Fruit fly (Drosophila melanogaster) whole organism, embryonic: ENCODE data around the gene CG43078.
A peak's percentile ranks its signal among the peaks of the same experiment; 100 is the strongest.

Experiments
- Antp ChIP-seq: fragments of 200-800 bp; sonication (Bioruptor generic); optimal IDR thresholded peaks from 3 replicates; lab custom pipeline; 2016; ENCODE audit warnings: missing biosample characterization, missing genetic modification characterization
- Atf-2 ChIP-seq: fragments of 200-800 bp; sonication (Bioruptor generic); optimal IDR thresholded peaks from 2 replicates; lab custom pipeline; 2016; ENCODE audit warnings: missing biosample characterization, missing genetic modification characterization
- CG10267 ChIP-seq: fragments of 200-800 bp; sonication (Bioruptor generic); optimal IDR thresholded peaks from 2 replicates; lab custom pipeline; 2018; ENCODE audit warnings: missing biosample characterization, mild to moderate bottlenecking, missing genetic modification characterization, moderate library complexity
- CG11247 ChIP-seq: fragments of 200-800 bp; sonication (Bioruptor generic); IDR thresholded peaks from 2 replicates; pipeline ENCODE4 v1.3.6; 2022; ENCODE audit warnings: missing biosample characterization, missing genetic modification characterization
- CG11723 ChIP-seq: fragments of 200-800 bp; sonication (Bioruptor generic); optimal IDR thresholded peaks from 2 replicates; lab custom pipeline; 2017; ENCODE audit warnings: missing biosample characterization, mild to moderate bottlenecking, missing genetic modification characterization
- CG1603 ChIP-seq: fragments of 200-800 bp; sonication (Bioruptor generic); optimal IDR thresholded peaks from 2 replicates; lab custom pipeline; 2019; ENCODE audit warnings: missing biosample characterization, mild to moderate bottlenecking, missing genetic modification characterization, moderate library complexity
- CG17328 ChIP-seq: fragments of 200-800 bp; sonication (Bioruptor generic); IDR thresholded peaks from 2 replicates; pipeline ENCODE4 v1.3.6; 2022; ENCODE audit warnings: missing biosample characterization, missing genetic modification characterization
- CG17359 ChIP-seq: fragments of 200-800 bp; sonication (Bioruptor generic); optimal IDR thresholded peaks from 3 replicates; lab custom pipeline; 2018; ENCODE audit warnings: missing biosample characterization, mild to moderate bottlenecking, missing genetic modification characterization, moderate library complexity
- CG17829 ChIP-seq: fragments of 200-800 bp; optimal IDR thresholded peaks from 2 replicates; lab custom pipeline; 2019; ENCODE audit warnings: missing biosample characterization, mild to moderate bottlenecking, missing genetic modification characterization, moderate library complexity
- CG2875 ChIP-seq: fragments of 200-800 bp; sonication (Bioruptor generic); optimal IDR thresholded peaks from 2 replicates; lab custom pipeline; 2017; ENCODE audit warnings: missing biosample characterization, mild to moderate bottlenecking, missing genetic modification characterization, missing genetic modification reagents
- CG2889 ChIP-seq: fragments of 200-800 bp; sonication (Bioruptor generic); IDR thresholded peaks from 3 replicates; pipeline ENCODE4 v1.3.6; 2022; ENCODE audit warnings: missing biosample characterization, missing genetic modification characterization
- CG31365 ChIP-seq: fragments of 200-800 bp; sonication (Bioruptor generic); optimal IDR thresholded peaks from 2 replicates; lab custom pipeline; 2018; ENCODE audit warnings: missing biosample characterization, mild to moderate bottlenecking, missing genetic modification characterization
- CG32767 ChIP-seq: fragments of 200-800 bp; sonication (Bioruptor generic); IDR thresholded peaks from 2 replicates; pipeline ENCODE4 v1.3.6; 2022; ENCODE audit warnings: missing biosample characterization, missing genetic modification characterization
- CG7963 ChIP-seq: fragments of 200-800 bp; sonication (Bioruptor generic); IDR thresholded peaks from 3 replicates; pipeline ENCODE4 v1.3.6; 2022; ENCODE audit warnings: missing biosample characterization, missing genetic modification characterization; ENCODE audit not compliant: partially characterized antibody
- CG8089 ChIP-seq: fragments of 200-800 bp; sonication (Bioruptor generic); optimal IDR thresholded peaks from 3 replicates; lab custom pipeline; 2016; ENCODE audit warnings: missing biosample characterization, missing genetic modification characterization
- CG8924 ChIP-seq: fragments of 200-800 bp; optimal IDR thresholded peaks from 3 replicates; lab custom pipeline; 2019; ENCODE audit warnings: missing biosample characterization, mild to moderate bottlenecking, missing genetic modification characterization, moderate library complexity
- CG9215 ChIP-seq: fragments of 200-800 bp; sonication (Bioruptor generic); IDR thresholded peaks from 2 replicates; pipeline ENCODE4 v1.3.6; 2022; ENCODE audit warnings: missing biosample characterization, missing genetic modification characterization
- D ChIP-seq, 2 experiments: fragments of 200-800 bp in 1 of 2; fragments of >200 bp in 1 of 2; sonication (Bioruptor generic) in 1 of 2; optimal IDR thresholded peaks; 2 replicates in 1 of 2; 3 replicates in 1 of 2; lab custom pipeline; 2017; ENCODE audit warnings: mild to moderate bottlenecking in 1 of 2, missing biosample characterization in 1 of 2, missing genetic modification characterization in 1 of 2, missing genetic modification reagents in 1 of 2
- Dek ChIP-seq: fragments of 200-800 bp; sonication (Bioruptor generic); optimal IDR thresholded peaks from 3 replicates; lab custom pipeline; 2019; ENCODE audit warnings: missing biosample characterization, mild to moderate bottlenecking, missing genetic modification characterization, moderate library complexity
- Dip2 ChIP-seq: fragments of 200-800 bp; sonication (Bioruptor generic); IDR thresholded peaks from 2 replicates; pipeline ENCODE4 v1.3.6; 2022; ENCODE audit warnings: missing biosample characterization, missing genetic modification characterization
- Dll ChIP-seq: fragments of 200-800 bp; sonication (Bioruptor generic); IDR thresholded peaks from 4 replicates; pipeline ENCODE4 v1.3.6; 2022; ENCODE audit warnings: missing biosample characterization, missing genetic modification characterization; ENCODE audit not compliant: partially characterized antibody
- Fer3 ChIP-seq: fragments of 200-800 bp; sonication (Bioruptor generic); optimal IDR thresholded peaks from 2 replicates; lab custom pipeline; 2018; ENCODE audit warnings: missing biosample characterization, mild to moderate bottlenecking, missing genetic modification characterization, moderate library complexity
- HmgZ ChIP-seq: fragments of 200-800 bp; sonication (Bioruptor generic); optimal IDR thresholded peaks from 2 replicates; lab custom pipeline; 2018; ENCODE audit warnings: missing biosample characterization, mild to moderate bottlenecking, missing genetic modification characterization
- Meics ChIP-seq: fragments of 200-800 bp; sonication (Bioruptor generic); optimal IDR thresholded peaks from 2 replicates; lab custom pipeline; 2017; ENCODE audit warnings: missing biosample characterization, mild to moderate bottlenecking, missing genetic modification characterization
- NC2α ChIP-seq: fragments of 200-800 bp; sonication (Bioruptor generic); optimal IDR thresholded peaks from 2 replicates; lab custom pipeline; 2016; ENCODE audit warnings: missing biosample characterization, missing genetic modification characterization
- Sry-β ChIP-seq: fragments of 200-800 bp; sonication (Bioruptor generic); optimal IDR thresholded peaks from 2 replicates; lab custom pipeline; 2018; ENCODE audit warnings: missing biosample characterization, mild to moderate bottlenecking, missing genetic modification characterization, moderate library complexity
- Ssrp ChIP-seq: fragments of 200-800 bp; sonication (Bioruptor generic); optimal IDR thresholded peaks from 2 replicates; lab custom pipeline; 2018; ENCODE audit warnings: missing biosample characterization, mild to moderate bottlenecking, missing genetic modification characterization, moderate library complexity
- Trl ChIP-seq, 3 experiments: fragments of >200 bp in 2 of 3; fragments of 200-800 bp in 1 of 3; sonication (Bioruptor generic) in 1 of 3; optimal IDR thresholded peaks; 2 replicates in 1 of 3; 3 replicates in 2 of 3; lab custom pipeline; 2016 to 2017; ENCODE audit warnings: missing biosample characterization in 1 of 3, missing genetic modification characterization in 1 of 3
- YL-1 ChIP-seq: fragments of 200-800 bp; sonication (Bioruptor generic); optimal IDR thresholded peaks from 3 replicates; lab custom pipeline; 2017; ENCODE audit warnings: missing biosample characterization, mild to moderate bottlenecking, missing genetic modification characterization
- ac ChIP-seq: fragments of 200-800 bp; sonication (Bioruptor generic); optimal IDR thresholded peaks from 3 replicates; lab custom pipeline; 2017; ENCODE audit warnings: missing biosample characterization, mild to moderate bottlenecking, missing genetic modification characterization
- bowl ChIP-seq: fragments of 200-800 bp; sonication (Bioruptor generic); IDR thresholded peaks from 2 replicates; pipeline ENCODE4 v1.3.6; 2022; ENCODE audit warnings: missing biosample characterization, missing genetic modification characterization
- cato ChIP-seq: fragments of 200-800 bp; sonication (Bioruptor generic); optimal IDR thresholded peaks from 2 replicates; lab custom pipeline; 2016; ENCODE audit warnings: missing biosample characterization, missing genetic modification characterization, borderline replicate concordance
- cwo ChIP-seq: fragments of 200-800 bp; sonication (Bioruptor generic); optimal IDR thresholded peaks from 3 replicates; lab custom pipeline; 2017; ENCODE audit warnings: missing biosample characterization, missing genetic modification characterization, mild to moderate bottlenecking, moderate library complexity, missing genetic modification reagents
- dimm ChIP-seq: fragments of 200-800 bp; sonication (Bioruptor generic); IDR thresholded peaks from 2 replicates; pipeline ENCODE4 v1.3.6; 2022; ENCODE audit warnings: missing biosample characterization, missing genetic modification characterization
- emc ChIP-seq: fragments of 200-800 bp; sonication (Bioruptor generic); optimal IDR thresholded peaks from 2 replicates; lab custom pipeline; 2016; ENCODE audit warnings: missing biosample characterization, missing genetic modification characterization
- eyg ChIP-seq: fragments of 200-800 bp; sonication (Bioruptor generic); optimal IDR thresholded peaks from 3 replicates; lab custom pipeline; 2016; ENCODE audit warnings: missing biosample characterization, missing genetic modification characterization
- ftz-f1 ChIP-seq: fragments of 200-800 bp; sonication (Bioruptor generic); optimal IDR thresholded peaks from 2 replicates; lab custom pipeline; 2016; ENCODE audit warnings: missing biosample characterization, missing genetic modification characterization
- ham ChIP-seq: fragments of 200-800 bp; sonication (Bioruptor generic); IDR thresholded peaks from 2 replicates; pipeline ENCODE4 v1.3.6; 2022; ENCODE audit warnings: missing biosample characterization, missing genetic modification characterization
- hkb ChIP-seq, 2 experiments: fragments of 200-800 bp in 1 of 2; fragments of >200 bp in 1 of 2; sonication (Bioruptor generic) in 1 of 2; IDR thresholded peaks in 1 of 2; optimal IDR thresholded peaks in 1 of 2; 2 replicates each; pipeline versions ENCODE4 v1.3.6 to Lab custom; 2017 to 2022; ENCODE audit warnings: missing biosample characterization in 1 of 2, missing genetic modification characterization in 1 of 2
- hth ChIP-seq: fragments of >200 bp; optimal IDR thresholded peaks from 2 replicates; lab custom pipeline; 2017; ENCODE audit warnings: inconsistent platforms
- ind ChIP-seq: fragments of 200-800 bp; sonication (Bioruptor generic); optimal IDR thresholded peaks from 3 replicates; lab custom pipeline; 2016; ENCODE audit warnings: missing biosample characterization, missing genetic modification characterization
- kay ChIP-seq: fragments of 200-800 bp; sonication (Bioruptor generic); optimal IDR thresholded peaks from 2 replicates; lab custom pipeline; 2016; ENCODE audit warnings: missing biosample characterization, missing genetic modification characterization
- maf-S ChIP-seq: fragments of 200-800 bp; sonication (Bioruptor generic); optimal IDR thresholded peaks from 2 replicates; lab custom pipeline; 2016; ENCODE audit warnings: missing biosample characterization, missing genetic modification characterization
- mld ChIP-seq: fragments of 200-800 bp; sonication (Bioruptor generic); IDR thresholded peaks from 3 replicates; pipeline ENCODE4 v1.3.6; 2022; ENCODE audit warnings: missing biosample characterization, missing genetic modification characterization; ENCODE audit not compliant: partially characterized antibody
- phol ChIP-seq: fragments of 200-800 bp; sonication (Bioruptor generic); optimal IDR thresholded peaks from 3 replicates; lab custom pipeline; 2018; ENCODE audit warnings: missing biosample characterization, mild to moderate bottlenecking, missing genetic modification characterization, moderate library complexity
- sens-2 ChIP-seq: fragments of 200-800 bp; sonication (Bioruptor generic); IDR thresholded peaks from 2 replicates; pipeline ENCODE4 v1.3.6; 2022; ENCODE audit warnings: missing biosample characterization, missing genetic modification characterization
- slou ChIP-seq: fragments of 200-800 bp; sonication (Bioruptor generic); optimal IDR thresholded peaks from 3 replicates; lab custom pipeline; 2016; ENCODE audit warnings: missing biosample characterization, missing genetic modification characterization
- unpg ChIP-seq: fragments of 200-800 bp; sonication (Bioruptor generic); optimal IDR thresholded peaks from 3 replicates; lab custom pipeline; 2018; ENCODE audit warnings: missing biosample characterization, mild to moderate bottlenecking, missing genetic modification characterization, moderate library complexity
- usp ChIP-seq: fragments of >200 bp; optimal IDR thresholded peaks from 2 replicates; lab custom pipeline; 2017; ENCODE audit warnings: missing biosample characterization, missing genetic modification characterization

The CG43078 gene

DNA sequence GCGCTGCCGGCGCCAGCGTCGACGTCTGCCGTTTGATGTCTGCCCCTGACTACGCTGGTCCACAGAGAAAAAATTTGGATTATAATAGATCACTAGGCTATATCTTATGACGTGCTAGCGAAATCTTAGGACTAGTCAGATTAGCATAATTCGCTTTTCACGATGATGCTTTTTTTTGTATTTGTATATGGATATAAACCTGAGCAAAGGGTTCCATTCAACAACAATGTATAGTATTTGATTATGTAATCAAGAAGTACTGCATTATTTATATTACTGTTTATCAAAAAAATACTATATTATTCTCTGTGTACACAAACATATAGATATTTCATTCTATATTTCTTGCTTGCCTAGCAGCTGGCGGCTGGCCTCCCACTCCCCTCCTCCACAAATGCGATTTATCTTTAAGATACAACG lies 29.5 kb upstream of the CG43078 start (continued):
- TF ChIP-seq CG8924 (tag; lab: Kevin White, UChicago) (peak; percentile 90), Sry-β (no peak), CG9215 (peak; percentile 83), CG31365 (tag; lab: Kevin White, UChicago) (peak; percentile 29), bowl (GFP tag; lab: Robert Waterston, UW) (peak; percentile 47; the same call in 1 of the 2 replicates), kay (peak; percentile 68), CG2875 (GFP tag; lab: Kevin White, UChicago) (peak; percentile 82), CG17328 (GFP tag; lab: Robert Waterston, UW) (peak; percentile 51; the same call in 1 of the 2 replicates), Trl (optimal IDR thresholded peaks at IDR 0.05; lab: Kevin White, UChicago) (no peak), Trl (GFP tag; optimal IDR thresholded peaks at IDR 0.05; lab: Kevin White, UChicago) (peak; percentile 70), cato (GFP tag; lab: Kevin White, UChicago) (peak; percentile 44), ham (GFP tag; lab: Robert Waterston, UW) (no peak), CG32767 (GFP tag; lab: Robert Waterston, UW) (peak; percentile 79), CG7963 (GFP tag; lab: Robert Waterston, UW) (no peak), maf-S (GFP tag; lab: Kevin White, UChicago) (peak; percentile 50), CG2889 (GFP tag; lab: Robert Waterston, UW) (peak; percentile 58; the same call in 1 of the 3 replicates), emc (peak; percentile 27), phol (tag; lab: Kevin White, UChicago) (peak; percentile 89), Ssrp (tag; lab: Kevin White, UChicago) (peak; percentile 88), Meics (peak; percentile 92), Dip2 (GFP tag; lab: Robert Waterston, UW) (no peak; the same call in 1 of the 2 replicates), ac (GFP tag; lab: Kevin White, UChicago) (peak; percentile 58), NC2α (GFP tag; lab: Kevin White, UChicago) (peak; percentile 38), Atf-2 (GFP tag; lab: Kevin White, UChicago) (peak; percentile 69), ind (peak; percentile 81), eyg (peak; percentile 58), CG8089 (peak; percentile 42), D (optimal IDR thresholded peaks at IDR 0.05; lab: Kevin White, UChicago) (no peak), D (GFP tag; optimal IDR thresholded peaks at IDR 0.05; lab: Kevin White, UChicago) (peak; percentile 71), dimm (GFP tag; lab: Robert Waterston, UW) (peak; percentile 47; the same call in 1 of the 2 replicates), cwo (GFP tag; lab: Kevin White, UChicago) (peak; percentile 80), CG10267 (tag; lab: Kevin White, UChicago) (peak; percentile 80), Fer3 (tag; lab: Kevin White, UChicago) (peak; percentile 90), hth (lab: Kevin White, UChicago) (no peak), unpg (peak; percentile 92), Antp (GFP tag; lab: Kevin White, UChicago) (peak; percentile 69), YL-1 (peak; percentile 52), CG11723 (GFP tag; lab: Kevin White, UChicago) (peak; percentile 82), CG17359 (tag; lab: Kevin White, UChicago) (peak; percentile 90), HmgZ (tag; lab: Kevin White, UChicago) (peak; percentile 91), CG17829 (tag; lab: Kevin White, UChicago) (peak; percentile 85), Dek (peak; percentile 90), slou (GFP tag; lab: Kevin White, UChicago) (peak; percentile 56), CG1603 (tag; lab: Kevin White, UChicago) (peak; percentile 52), CG11247 (GFP tag; lab: Robert Waterston, UW) (peak; percentile 61; the same call in 1 of the 2 replicates), sens-2 (GFP tag; lab: Robert Waterston, UW) (0 out of 2 replicates have a peak, but pooled peaks have one; percentile 36), usp (GFP tag; lab: Kevin White, UChicago) (no peak), Dll (GFP tag; lab: Robert Waterston, UW) (no peak), mld (GFP tag; lab: Robert Waterston, UW) (no peak), hkb (optimal IDR thresholded peaks at IDR 0.05; lab: Kevin White, UChicago) (no peak), hkb (GFP tag; IDR thresholded peaks at IDR 0.05; lab: Robert Waterston, UW) (peak; percentile 80), ftz-f1 (GFP tag; lab: Kevin White, UChicago) (no peak)
